Worm (Caenorhabditis elegans) whole organism, early embryonic: Measurements from ENCODE around the gene Y40B10B.1.

Experiments used
- B0310.2 ChIP-seq: sonication (generic microtip); optimal IDR thresholded peaks from 2 replicates; lab custom pipeline; 2016; ENCODE audit warnings: mild to moderate bottlenecking, missing genetic modification characterization, missing compliant biosample characterization
- ama-1 ChIP-seq: fragments of 150-350 bp; optimal IDR thresholded peaks from 2 replicates; lab custom pipeline; 2014
- flt-1 ChIP-seq: fragments of 200-800 bp; sonication (Bioruptor generic); IDR thresholded peaks from 2 replicates; pipeline ENCODE4 v1.3.6; 2022; ENCODE audit warnings: missing genetic modification characterization, missing compliant biosample characterization
- hnd-1 ChIP-seq: sonication (generic microtip); optimal IDR thresholded peaks from 2 replicates; lab custom pipeline; 2016; ENCODE audit warnings: missing genetic modification characterization, missing compliant biosample characterization
- scrt-1 ChIP-seq: fragments of 200-800 bp; sonication (Bioruptor generic); IDR thresholded peaks from 2 replicates; pipeline ENCODE4 v1.3.6; 2022; ENCODE audit warnings: missing genetic modification characterization, missing compliant biosample characterization
- tbx-11 ChIP-seq: fragments of 200-800 bp; sonication (Bioruptor generic); IDR thresholded peaks from 2 replicates; pipeline ENCODE4 v1.3.6; 2022; ENCODE audit warnings: missing genetic modification characterization, missing compliant biosample characterization
- tbx-37 ChIP-seq: fragments of 200-800 bp; sonication (Bioruptor generic); conservative IDR thresholded peaks from 2 replicates; pipeline ENCODE4 v1.3.6; 2022; ENCODE audit warnings: missing genetic modification reagents, missing genetic modification characterization, missing compliant biosample characterization
- tra-4 ChIP-seq: sonication (generic microtip); optimal IDR thresholded peaks from 2 replicates; lab custom pipeline; 2017; ENCODE audit warnings: missing genetic modification characterization, missing compliant biosample characterization

- TF ChIP-seq flt-1 (GFP tag; lab: Robert Waterston, UW) (no peak), hnd-1 (tag; lab: Kevin White, UChicago) (no peak), tbx-11 (GFP tag; lab: Robert Waterston, UW) (no peak), ama-1 (no peak), scrt-1 (GFP tag; lab: Robert Waterston, UW) (no peak), tbx-37 (GFP tag; lab: Robert Waterston, UW) (no peak), B0310.2 (tag; lab: Kevin White, UChicago) (no peak), tra-4 (tag; lab: Kevin White, UChicago) (no peak)
Observed at ce11 chrV:2004659-2005058, 43.3 kb upstream of the Y40B10B.1 start, which contains the start of gene cysl-4.
